Fruit fly (Drosophila melanogaster) whole organism, embryonic: ENCODE measurements around the gene Cdc37.
A peak's percentile ranks its signal among the peaks of the same experiment; 100 is the strongest.

Source experiments
- Adf1 ChIP-seq: fragments of 200-800 bp; sonication (Bioruptor generic); IDR thresholded peaks from 2 replicates; pipeline ENCODE4 v1.3.6; 2022; ENCODE audit warnings: missing biosample characterization, missing genetic modification characterization
- Asciz ChIP-seq: fragments of 200-800 bp; sonication (Bioruptor generic); optimal IDR thresholded peaks from 2 replicates; lab custom pipeline; 2017; ENCODE audit warnings: missing biosample characterization, mild to moderate bottlenecking, missing genetic modification characterization, missing genetic modification reagents
- CG10543 ChIP-seq: fragments of 200-800 bp; sonication (Bioruptor generic); optimal IDR thresholded peaks from 3 replicates; lab custom pipeline; 2017; ENCODE audit warnings: missing biosample characterization, mild to moderate bottlenecking, missing genetic modification characterization, moderate library complexity
- CG12071 ChIP-seq: fragments of 200-800 bp; sonication (Bioruptor generic); optimal IDR thresholded peaks from 3 replicates; lab custom pipeline; 2018; ENCODE audit warnings: missing biosample characterization, mild to moderate bottlenecking, missing genetic modification characterization
- CG12299 ChIP-seq: fragments of 200-800 bp; sonication (Bioruptor generic); optimal IDR thresholded peaks from 2 replicates; lab custom pipeline; 2018; ENCODE audit warnings: missing biosample characterization, mild to moderate bottlenecking, missing genetic modification characterization
- CG12391 ChIP-seq: fragments of 200-800 bp; sonication (Bioruptor generic); optimal IDR thresholded peaks from 3 replicates; lab custom pipeline; 2018; ENCODE audit warnings: missing biosample characterization, mild to moderate bottlenecking, missing genetic modification characterization, moderate library complexity
- CG13424 ChIP-seq: fragments of 200-800 bp; sonication (Bioruptor generic); optimal IDR thresholded peaks from 2 replicates; lab custom pipeline; 2019; ENCODE audit warnings: missing biosample characterization, mild to moderate bottlenecking, missing genetic modification characterization, moderate library complexity
- CG14667 ChIP-seq: fragments of 200-800 bp; sonication (Bioruptor generic); IDR thresholded peaks from 2 replicates; pipeline ENCODE4 v1.3.6; 2022; ENCODE audit warnings: missing biosample characterization, missing genetic modification characterization
- CG2712 ChIP-seq: fragments of 200-800 bp; optimal IDR thresholded peaks from 3 replicates; lab custom pipeline; 2019; ENCODE audit warnings: missing biosample characterization, mild to moderate bottlenecking, missing genetic modification characterization, moderate library complexity
- CG2875 ChIP-seq: fragments of 200-800 bp; sonication (Bioruptor generic); optimal IDR thresholded peaks from 2 replicates; lab custom pipeline; 2017; ENCODE audit warnings: missing biosample characterization, mild to moderate bottlenecking, missing genetic modification characterization, missing genetic modification reagents
- CG3163 ChIP-seq: fragments of 200-800 bp; sonication (Bioruptor generic); optimal IDR thresholded peaks from 3 replicates; lab custom pipeline; 2016; ENCODE audit warnings: missing biosample characterization, missing genetic modification characterization
- CG33213 ChIP-seq: fragments of 200-800 bp; sonication (Bioruptor generic); optimal IDR thresholded peaks from 3 replicates; lab custom pipeline; 2016; ENCODE audit warnings: missing biosample characterization, missing genetic modification characterization
- CG3995 ChIP-seq: fragments of 200-800 bp; sonication (Bioruptor generic); optimal IDR thresholded peaks from 3 replicates; lab custom pipeline; 2016; ENCODE audit warnings: missing biosample characterization, missing genetic modification characterization
- CG42726 ChIP-seq: fragments of 200-800 bp; sonication (Bioruptor generic); IDR thresholded peaks from 2 replicates; pipeline ENCODE4 v1.3.6; 2022; ENCODE audit warnings: missing biosample characterization, missing genetic modification characterization; ENCODE audit not compliant: partially characterized antibody
- CG6654 ChIP-seq: fragments of 200-800 bp; sonication (Bioruptor generic); optimal IDR thresholded peaks from 2 replicates; lab custom pipeline; 2017; ENCODE audit warnings: missing biosample characterization, mild to moderate bottlenecking, missing genetic modification characterization
- CG6689 ChIP-seq: fragments of 200-800 bp; sonication (Bioruptor generic); IDR thresholded peaks from 2 replicates; pipeline ENCODE4 v1.3.6; 2022; ENCODE audit warnings: missing biosample characterization, missing genetic modification characterization
- CG7556 ChIP-seq: fragments of 200-800 bp; sonication (Bioruptor generic); optimal IDR thresholded peaks from 2 replicates; lab custom pipeline; 2017; ENCODE audit warnings: missing biosample characterization, mild to moderate bottlenecking, missing genetic modification characterization
- CG8089 ChIP-seq: fragments of 200-800 bp; sonication (Bioruptor generic); optimal IDR thresholded peaks from 3 replicates; lab custom pipeline; 2016; ENCODE audit warnings: missing biosample characterization, missing genetic modification characterization
- Dad ChIP-seq: fragments of 200-800 bp; sonication (Bioruptor generic); optimal IDR thresholded peaks from 3 replicates; lab custom pipeline; 2016; ENCODE audit warnings: missing biosample characterization, missing genetic modification characterization
- Dip2 ChIP-seq: fragments of 200-800 bp; sonication (Bioruptor generic); IDR thresholded peaks from 2 replicates; pipeline ENCODE4 v1.3.6; 2022; ENCODE audit warnings: missing biosample characterization, missing genetic modification characterization
- Hand ChIP-seq: fragments of 200-800 bp; sonication (Bioruptor generic); optimal IDR thresholded peaks from 2 replicates; lab custom pipeline; 2017; ENCODE audit warnings: mild to moderate bottlenecking, missing biosample characterization, missing genetic modification reagents, missing genetic modification characterization
- HmgZ ChIP-seq: fragments of 200-800 bp; sonication (Bioruptor generic); optimal IDR thresholded peaks from 2 replicates; lab custom pipeline; 2018; ENCODE audit warnings: missing biosample characterization, mild to moderate bottlenecking, missing genetic modification characterization
- Hr51 ChIP-seq, 2 experiments: fragments of 200-800 bp; sonication (Bioruptor generic); optimal IDR thresholded peaks; 2 replicates in 1 of 2; 3 replicates in 1 of 2; lab custom pipeline; 2016 to 2018; ENCODE audit warnings: missing biosample characterization in 2 of 2, missing genetic modification characterization in 2 of 2, mild to moderate bottlenecking in 1 of 2, moderate library complexity in 1 of 2
- Lhr ChIP-seq: fragments of 200-800 bp; sonication (Bioruptor generic); optimal IDR thresholded peaks from 3 replicates; lab custom pipeline; 2017; ENCODE audit warnings: mild to moderate bottlenecking, missing biosample characterization, missing genetic modification reagents, missing genetic modification characterization
- MESR4 ChIP-seq: fragments of 200-800 bp; sonication (Bioruptor generic); optimal IDR thresholded peaks from 2 replicates; lab custom pipeline; 2018; ENCODE audit warnings: missing biosample characterization, mild to moderate bottlenecking, missing genetic modification characterization, moderate library complexity
- Nf-YB ChIP-seq: fragments of 200-800 bp; sonication (Bioruptor generic); optimal IDR thresholded peaks from 3 replicates; lab custom pipeline; 2019; ENCODE audit warnings: missing biosample characterization, mild to moderate bottlenecking, missing genetic modification characterization, moderate library complexity
- PHDP ChIP-seq: fragments of 200-800 bp; sonication (Bioruptor generic); optimal IDR thresholded peaks from 3 replicates; lab custom pipeline; 2018; ENCODE audit warnings: missing biosample characterization, mild to moderate bottlenecking, missing genetic modification characterization, moderate library complexity
- Pdp1 ChIP-seq, 2 experiments: fragments of 200-800 bp; sonication (Bioruptor generic); optimal IDR thresholded peaks; 3 replicates each; lab custom pipeline; 2016; ENCODE audit warnings: missing biosample characterization in 2 of 2, missing genetic modification characterization in 2 of 2, mild to moderate bottlenecking in 1 of 2, moderate library complexity in 1 of 2
- Rfx ChIP-seq: fragments of 200-800 bp; sonication (Bioruptor generic); IDR thresholded peaks from 2 replicates; pipeline ENCODE4 v1.3.6; 2022; ENCODE audit warnings: missing biosample characterization, missing genetic modification characterization
- Sry-δ ChIP-seq: fragments of 200-800 bp; sonication (Bioruptor generic); optimal IDR thresholded peaks from 2 replicates; lab custom pipeline; 2016; ENCODE audit warnings: missing biosample characterization, missing genetic modification characterization
- Stat92E ChIP-seq, 3 experiments: fragments of >200 bp in 2 of 3; fragments of 200-800 bp in 1 of 3; sonication (Bioruptor generic) in 1 of 3; optimal IDR thresholded peaks; 2 replicates each; lab custom pipeline; 2017 to 2019; ENCODE audit warnings: missing biosample characterization in 3 of 3, missing genetic modification characterization in 3 of 3, mild to moderate bottlenecking in 1 of 3, moderate library complexity in 1 of 3
- Xbp1 ChIP-seq: fragments of 200-800 bp; sonication (Bioruptor generic); optimal IDR thresholded peaks from 3 replicates; lab custom pipeline; 2016; ENCODE audit warnings: missing biosample characterization, mild to moderate bottlenecking, missing genetic modification characterization
- YL-1 ChIP-seq: fragments of 200-800 bp; sonication (Bioruptor generic); optimal IDR thresholded peaks from 3 replicates; lab custom pipeline; 2017; ENCODE audit warnings: missing biosample characterization, mild to moderate bottlenecking, missing genetic modification characterization
- ato ChIP-seq: fragments of 200-800 bp; sonication (Bioruptor generic); IDR thresholded peaks from 2 replicates; pipeline ENCODE4 v1.3.6; 2022; ENCODE audit warnings: missing biosample characterization, missing genetic modification characterization; ENCODE audit not compliant: partially characterized antibody
- bcd ChIP-seq: fragments of 200-800 bp; sonication (Bioruptor generic); optimal IDR thresholded peaks from 2 replicates; lab custom pipeline; 2017; ENCODE audit warnings: missing biosample characterization, mild to moderate bottlenecking, missing genetic modification characterization
- cato ChIP-seq: fragments of 200-800 bp; sonication (Bioruptor generic); optimal IDR thresholded peaks from 2 replicates; lab custom pipeline; 2016; ENCODE audit warnings: missing biosample characterization, missing genetic modification characterization, borderline replicate concordance
- chinmo ChIP-seq: fragments of 200-800 bp; sonication (Bioruptor generic); IDR thresholded peaks from 4 replicates; pipeline ENCODE4 v1.3.6; 2022; ENCODE audit warnings: missing biosample characterization, missing genetic modification characterization; ENCODE audit not compliant: partially characterized antibody
- da ChIP-seq: fragments of 200-800 bp; sonication (Bioruptor generic); optimal IDR thresholded peaks from 2 replicates; lab custom pipeline; 2016; ENCODE audit warnings: missing biosample characterization, missing genetic modification characterization
- ems ChIP-seq: fragments of 200-800 bp; sonication (Bioruptor generic); optimal IDR thresholded peaks from 3 replicates; lab custom pipeline; 2016; ENCODE audit warnings: missing biosample characterization, missing genetic modification characterization
- en ChIP-seq: fragments of 200-800 bp; sonication (Bioruptor generic); optimal IDR thresholded peaks from 2 replicates; lab custom pipeline; 2016; ENCODE audit warnings: missing biosample characterization, missing genetic modification characterization
- eve ChIP-seq, 2 experiments: fragments of >200 bp; optimal IDR thresholded peaks; 2 replicates each; lab custom pipeline; 2017; ENCODE audit warnings: missing biosample characterization in 2 of 2, missing genetic modification characterization in 2 of 2
- fd3F ChIP-seq: fragments of 200-800 bp; sonication (Bioruptor generic); optimal IDR thresholded peaks from 2 replicates; lab custom pipeline; 2018; ENCODE audit warnings: missing biosample characterization, mild to moderate bottlenecking, missing genetic modification characterization, moderate library complexity
- gce ChIP-seq: fragments of 200-800 bp; sonication (Bioruptor generic); IDR thresholded peaks from 3 replicates; pipeline ENCODE4 v1.3.6; 2022; ENCODE audit warnings: missing biosample characterization, missing genetic modification characterization
- hth ChIP-seq: fragments of >200 bp; optimal IDR thresholded peaks from 2 replicates; lab custom pipeline; 2017; ENCODE audit warnings: inconsistent platforms
- pan ChIP-seq, 4 experiments: fragments of >200 bp in 3 of 4; fragments of 200-800 bp in 1 of 4; sonication (Bioruptor generic) in 1 of 4; optimal IDR thresholded peaks in 3 of 4; IDR thresholded peaks in 1 of 4; 2 replicates each; pipeline versions ENCODE4 v1.3.6 to Lab custom; 2017 to 2022; ENCODE audit warnings: missing biosample characterization in 2 of 4, missing genetic modification characterization in 2 of 4, mixed read lengths in 1 of 4
- psq ChIP-seq: fragments of 200-800 bp; sonication (Bioruptor generic); optimal IDR thresholded peaks from 2 replicates; lab custom pipeline; 2017; ENCODE audit warnings: missing biosample characterization, missing genetic modification characterization
- sens-2 ChIP-seq: fragments of 200-800 bp; sonication (Bioruptor generic); IDR thresholded peaks from 2 replicates; pipeline ENCODE4 v1.3.6; 2022; ENCODE audit warnings: missing biosample characterization, missing genetic modification characterization
- z ChIP-seq: fragments of 200-800 bp; sonication (Bioruptor generic); IDR thresholded peaks from 3 replicates; pipeline ENCODE4 v1.3.6; 2022; ENCODE audit warnings: missing biosample characterization, missing genetic modification characterization

Gene Cdc37

DNA sequence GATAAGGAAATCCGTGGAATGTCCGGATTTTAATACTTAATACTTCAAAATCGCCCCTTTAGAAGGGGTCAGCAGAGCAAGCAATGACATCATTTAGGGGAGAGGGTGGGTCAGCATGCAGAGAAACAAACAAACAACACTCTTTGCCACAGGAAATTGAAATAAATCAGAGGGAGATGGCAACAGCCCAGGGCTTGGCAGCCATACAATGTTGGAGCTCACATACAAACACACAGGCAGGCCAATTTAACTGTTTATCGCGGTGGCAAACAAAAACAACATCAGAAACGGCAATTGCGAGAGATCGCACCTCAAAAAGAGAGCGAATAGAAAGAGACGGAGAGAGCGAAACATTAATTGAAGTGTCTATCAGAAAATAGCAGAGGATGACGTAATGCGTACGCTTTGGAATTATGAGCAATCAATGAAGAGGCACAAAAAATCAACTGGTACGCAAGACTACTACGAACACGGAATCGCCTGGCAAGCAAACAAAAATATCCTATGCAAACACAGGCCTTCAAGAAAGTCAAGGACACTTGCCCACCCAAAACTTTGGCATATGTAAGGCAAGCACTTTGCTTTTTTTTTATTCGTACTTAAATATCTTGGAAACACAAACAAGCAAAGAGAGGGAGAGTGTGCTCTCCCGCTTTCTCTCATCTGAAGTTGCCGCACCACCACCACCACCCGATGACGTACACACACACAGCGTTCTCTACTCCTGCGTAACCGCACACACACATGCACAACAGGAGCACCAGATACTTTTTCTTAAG lies 839 bp upstream of the Cdc37 start (continued):
- no peak for TF ChIP-seq CG12299 (tag; lab: Kevin White, UChicago)
- TF ChIP-seq CG33213 (GFP tag; lab: Kevin White, UChicago), result no peak
- peak; percentile 64 for TF ChIP-seq Adf1
- peak; percentile 23 for TF ChIP-seq Nf-YB (GFP tag; lab: Kevin White, UChicago)
- TF ChIP-seq CG7556, result no peak
- TF ChIP-seq cato, result no peak
- no peak for TF ChIP-seq CG42726 (GFP tag; lab: Robert Waterston, UW)
- TF ChIP-seq eve (GFP tag; optimal IDR thresholded peaks at IDR 0.05; lab: Kevin White, UChicago), result no peak
- TF ChIP-seq Dad (GFP tag; lab: Kevin White, UChicago), result no peak
- TF ChIP-seq chinmo (GFP tag; lab: Robert Waterston, UW), result peak; percentile 98
- TF ChIP-seq CG3995, result no peak
- TF ChIP-seq Pdp1 (GFP tag; optimal IDR thresholded peaks at IDR 0.05; lab: Kevin White, UChicago), result peak in 1 of 2 experiments; percentile 99
- TF ChIP-seq da (GFP tag; lab: Kevin White, UChicago), result no peak
- TF ChIP-seq CG6689, result 0 out of 2 replicates have a peak, but pooled peaks have one; percentile 11
- no peak for TF ChIP-seq en (GFP tag; lab: Kevin White, UChicago)
- no peak for TF ChIP-seq CG12391
- no peak for TF ChIP-seq gce (GFP tag; lab: Robert Waterston, UW)
- peak; percentile 56 for TF ChIP-seq HmgZ (tag; lab: Kevin White, UChicago)
- no peak for TF ChIP-seq CG6654
- TF ChIP-seq CG12071 (GFP tag; lab: Kevin White, UChicago), result peak; percentile 71
- no peak for TF ChIP-seq ems
- no peak for TF ChIP-seq psq
- TF ChIP-seq Dip2 (GFP tag; lab: Robert Waterston, UW), result no peak
- TF ChIP-seq Asciz (GFP tag; lab: Kevin White, UChicago), result no peak
- no peak for TF ChIP-seq Hand (GFP tag; lab: Kevin White, UChicago)
- TF ChIP-seq Sry-δ, result no peak
- no peak for TF ChIP-seq ato (GFP tag; lab: Robert Waterston, UW)
- TF ChIP-seq pan (optimal IDR thresholded peaks at IDR 0.05; lab: Kevin White, UChicago), result no peak
- TF ChIP-seq pan (GFP tag; optimal IDR thresholded peaks at IDR 0.05 in 1 of 2, IDR thresholded peaks at IDR 0.05 in 1 of 2), result no peak
- TF ChIP-seq z (GFP tag; lab: Robert Waterston, UW), result no peak
- no peak for TF ChIP-seq CG2875
- TF ChIP-seq CG14667 (GFP tag; lab: Robert Waterston, UW), result no peak
- TF ChIP-seq PHDP (tag; lab: Kevin White, UChicago), result peak; percentile 1
- no peak for TF ChIP-seq Xbp1 (GFP tag; lab: Kevin White, UChicago)
- no peak for TF ChIP-seq Hr51 (GFP tag; optimal IDR thresholded peaks at IDR 0.05; lab: Kevin White, UChicago)
- no peak for TF ChIP-seq fd3F (GFP tag; lab: Kevin White, UChicago)
- no peak for TF ChIP-seq hth
- peak; percentile 16 for TF ChIP-seq YL-1 (GFP tag; lab: Kevin White, UChicago)
- TF ChIP-seq CG13424 (tag; lab: Kevin White, UChicago), result no peak
- TF ChIP-seq Rfx (GFP tag; lab: Robert Waterston, UW), result peak; percentile 56; the same call in 1 of the 2 replicates
- no peak for TF ChIP-seq sens-2
- TF ChIP-seq CG3163 (GFP tag; lab: Kevin White, UChicago), result peak; percentile 53
- TF ChIP-seq Lhr (GFP tag; lab: Kevin White, UChicago), result no peak
- TF ChIP-seq Stat92E (GFP tag; optimal IDR thresholded peaks at IDR 0.05; lab: Kevin White, UChicago), result no peak
- TF ChIP-seq CG2712 (tag; lab: Kevin White, UChicago), result no peak
- TF ChIP-seq CG10543 (GFP tag; lab: Kevin White, UChicago), result peak; percentile 90
- no peak for TF ChIP-seq bcd (GFP tag; lab: Kevin White, UChicago)
- no peak for TF ChIP-seq CG8089 (GFP tag; lab: Kevin White, UChicago)
- TF ChIP-seq MESR4 (GFP tag; lab: Kevin White, UChicago), result no peak
